Fruit fly (Drosophila melanogaster): ENCODE measurements around the gene Xrcc2.

Gene Xrcc2

dm6 chrX:18499679-18500187, at the start of gene Xrcc2, which contains the start of gene Pgant7 (continued):
- TF ChIP-seq sim (GFP tag; IDR thresholded peaks at IDR 0.05) (no peak), lola (GFP tag; optimal IDR thresholded peaks at IDR 0.05) (no peak), CG16813 (GFP tag; IDR thresholded peaks at IDR 0.05; ENCODE audit: partially characterized antibody) (peak; percentile 75; the same call in 2 of the 3 replicates), pita (GFP tag; optimal IDR thresholded peaks at IDR 0.05) (peak; percentile 25), mam (GFP tag; optimal IDR thresholded peaks at IDR 0.05) (no peak), fd64A (GFP tag; optimal IDR thresholded peaks at IDR 0.05) (no peak), CG12659 (GFP tag; optimal IDR thresholded peaks at IDR 0.05) (peak; percentile 53), crc (GFP tag; optimal IDR thresholded peaks at IDR 0.05) (no peak), gcm2 (GFP tag; optimal IDR thresholded peaks at IDR 0.05) (no peak), lbe (GFP tag; optimal IDR thresholded peaks at IDR 0.05) (no peak), PHDP (tag; optimal IDR thresholded peaks at IDR 0.05) (no peak), HLH4C (GFP tag; IDR thresholded peaks at IDR 0.05; ENCODE audit: partially characterized antibody) (peak; percentile 85), CG7745 (tag; optimal IDR thresholded peaks at IDR 0.05) (no peak), wek (GFP tag; optimal IDR thresholded peaks at IDR 0.05) (no peak), CG6254 (GFP tag; optimal IDR thresholded peaks at IDR 0.05) (no peak), CG17802 (tag; optimal IDR thresholded peaks at IDR 0.05) (no peak), nom (GFP tag; optimal IDR thresholded peaks at IDR 0.05) (no peak), Meics (GFP tag; optimal IDR thresholded peaks at IDR 0.05) (no peak), CG13624 (GFP tag; optimal IDR thresholded peaks at IDR 0.05) (peak; percentile 34), CG7963 (GFP tag; IDR thresholded peaks at IDR 0.05; ENCODE audit: partially characterized antibody) (peak; percentile 53; the same call in 1 of the 3 replicates), NfI (GFP tag; optimal IDR thresholded peaks at IDR 0.05) (no peak), gcm (GFP tag; optimal IDR thresholded peaks at IDR 0.05) (no peak), Dll (GFP tag; IDR thresholded peaks at IDR 0.05; ENCODE audit: partially characterized antibody) (peak; percentile 86), CG17912 (GFP tag; optimal IDR thresholded peaks at IDR 0.05) (no peak), Doc3 (GFP tag; IDR thresholded peaks at IDR 0.05; ENCODE audit: partially characterized antibody) (peak; percentile 56), tin (GFP tag; optimal IDR thresholded peaks at IDR 0.05) (no peak), CHES-1-like (GFP tag; optimal IDR thresholded peaks at IDR 0.05) (peak; percentile 42), vfl (GFP tag; optimal IDR thresholded peaks at IDR 0.05) (no peak), CG17328 (GFP tag; IDR thresholded peaks at IDR 0.05) (no peak), stwl (tag; optimal IDR thresholded peaks at IDR 0.05) (peak; percentile 54), jigr1 (GFP tag; IDR thresholded peaks at IDR 0.05) (no peak), Hr51 (GFP tag; optimal IDR thresholded peaks at IDR 0.05) (no peak), ato (GFP tag; IDR thresholded peaks at IDR 0.05; ENCODE audit: partially characterized antibody) (peak; percentile 44; the same call in 1 of the 2 replicates), Dfd (GFP tag; optimal IDR thresholded peaks at IDR 0.05) (no peak), fd96Cb (tag; optimal IDR thresholded peaks at IDR 0.05) (no peak), CG16863 (GFP tag; optimal IDR thresholded peaks at IDR 0.05) (no peak), CG34422 (GFP tag; IDR thresholded peaks at IDR 0.05) (peak; percentile 67; the same call in 2 of the 3 replicates), hb (GFP tag; IDR thresholded peaks at IDR 0.05; ENCODE audit: partially characterized antibody) (peak; percentile 75; the same call in 2 of the 3 replicates), CG10462 (GFP tag; optimal IDR thresholded peaks at IDR 0.05) (no peak), sd (tag; optimal IDR thresholded peaks at IDR 0.05) (no peak), CG4328 (GFP tag; optimal IDR thresholded peaks at IDR 0.05) (no peak), CG4617 (GFP tag; optimal IDR thresholded peaks at IDR 0.05; ENCODE audit: borderline replicate concordance) (peak; percentile 42), CG1603 (tag; optimal IDR thresholded peaks at IDR 0.05) (peak; percentile 62), CG1602 (GFP tag; optimal IDR thresholded peaks at IDR 0.05) (no peak), nmo (GFP tag; optimal IDR thresholded peaks at IDR 0.05) (peak; percentile 10), CG18476 (GFP tag; optimal IDR thresholded peaks at IDR 0.05) (no peak), CG31365 (tag; optimal IDR thresholded peaks at IDR 0.05) (no peak)

All from whole organism, embryonic.